Fruit fly (Drosophila melanogaster): ENCODE measurements around the gene Coq7.
A peak's percentile ranks its signal among the peaks of the same experiment; 100 is the strongest.

The Coq7 gene

dm6 chrX:6778780-6779179 lies 7.8 kb downstream of the Coq7 start:
- no peak for TF ChIP-seq CG32264 (GFP tag; optimal IDR thresholded peaks at IDR 0.05)
- no peak for TF ChIP-seq Hnf4 (GFP tag; optimal IDR thresholded peaks at IDR 0.05)
- TF ChIP-seq Abd-B (GFP tag; optimal IDR thresholded peaks at IDR 0.05): no peak
- TF ChIP-seq Hr83 (GFP tag; optimal IDR thresholded peaks at IDR 0.05; ENCODE audit: poor library complexity, severe bottlenecking): no peak
- no peak for TF ChIP-seq pan (optimal IDR thresholded peaks at IDR 0.05)
- TF ChIP-seq dmrt93B (GFP tag; optimal IDR thresholded peaks at IDR 0.05): no peak
- no peak for TF ChIP-seq Jra (GFP tag; optimal IDR thresholded peaks at IDR 0.05)
- no peak for TF ChIP-seq Dif (GFP tag; optimal IDR thresholded peaks at IDR 0.05; ENCODE audit: partially characterized antibody)
- TF ChIP-seq ey (GFP tag; optimal IDR thresholded peaks at IDR 0.05): peak; percentile 21
- no peak for TF ChIP-seq woc (GFP tag; optimal IDR thresholded peaks at IDR 0.05)
- no peak for TF ChIP-seq CG9705 (GFP tag; optimal IDR thresholded peaks at IDR 0.05)
- TF ChIP-seq foxo (GFP tag; optimal IDR thresholded peaks at IDR 0.05): peak in 1 of 2 experiments; percentile 4

dm6 chrX:6779609-6780139 lies 8.6 kb downstream of the Coq7 start, which contains the start of gene shf:
shf (minus strand) TSS chrX:6779659.
- TF ChIP-seq Myc (optimal IDR thresholded peaks at IDR 0.05) (peak; percentile 94), usp (GFP tag; optimal IDR thresholded peaks at IDR 0.05) (no peak), rgr (GFP tag; optimal IDR thresholded peaks at IDR 0.05) (peak; percentile 5), foxo (GFP tag; optimal IDR thresholded peaks at IDR 0.05) (no peak), br (GFP tag; optimal IDR thresholded peaks at IDR 0.05) (no peak), Dfd (GFP tag; optimal IDR thresholded peaks at IDR 0.05) (no peak), fru (GFP tag; optimal IDR thresholded peaks at IDR 0.05) (no peak), psq (GFP tag; optimal IDR thresholded peaks at IDR 0.05) (no peak), Sp1 (GFP tag; optimal IDR thresholded peaks at IDR 0.05) (no peak), dsf (GFP tag; optimal IDR thresholded peaks at IDR 0.05; ENCODE audit: borderline replicate concordance) (no peak), Rel (GFP tag; optimal IDR thresholded peaks at IDR 0.05) (no peak), Rel (tag; optimal IDR thresholded peaks at IDR 0.05) (peak; percentile 87), pan (optimal IDR thresholded peaks at IDR 0.05) (no peak), Jra (GFP tag; optimal IDR thresholded peaks at IDR 0.05) (no peak), dmrt93B (GFP tag; optimal IDR thresholded peaks at IDR 0.05) (no peak), woc (GFP tag; optimal IDR thresholded peaks at IDR 0.05) (peak; percentile 79), Mio (GFP tag; optimal IDR thresholded peaks at IDR 0.05) (no peak), ey (GFP tag; optimal IDR thresholded peaks at IDR 0.05) (peak; percentile 29), Vsx2 (GFP tag; optimal IDR thresholded peaks at IDR 0.05; ENCODE audit: partially characterized antibody) (no peak), N (GFP tag; optimal IDR thresholded peaks at IDR 0.05) (no peak), sv (GFP tag; optimal IDR thresholded peaks at IDR 0.05) (no peak), OdsH (GFP tag; optimal IDR thresholded peaks at IDR 0.05) (peak; percentile 8), Hr78 (GFP tag; optimal IDR thresholded peaks at IDR 0.05) (no peak), HLH106 (tag; optimal IDR thresholded peaks at IDR 0.05) (peak; percentile 35), brk (GFP tag; optimal IDR thresholded peaks at IDR 0.05) (no peak), Hr83 (GFP tag; optimal IDR thresholded peaks at IDR 0.05; ENCODE audit: poor library complexity, severe bottlenecking) (no peak), jim (GFP tag; optimal IDR thresholded peaks at IDR 0.05) (no peak)

- TF ChIP-seq tai (GFP tag; optimal IDR thresholded peaks at IDR 0.05) (no peak), Sp1 (GFP tag; optimal IDR thresholded peaks at IDR 0.05) (no peak), Jra (GFP tag; optimal IDR thresholded peaks at IDR 0.05) (no peak), dmrt93B (GFP tag; optimal IDR thresholded peaks at IDR 0.05) (no peak), OdsH (GFP tag; optimal IDR thresholded peaks at IDR 0.05) (no peak)
These were observed 19.9 kb downstream of the Coq7 start for dm6 chrX:6790944-6791343.

- TF ChIP-seq Abd-B (GFP tag; optimal IDR thresholded peaks at IDR 0.05) (no peak), Sp1 (GFP tag; optimal IDR thresholded peaks at IDR 0.05) (peak; percentile 55), sage (GFP tag; optimal IDR thresholded peaks at IDR 0.05) (peak; percentile 22), rgr (GFP tag; optimal IDR thresholded peaks at IDR 0.05) (peak; percentile 78), br (GFP tag; optimal IDR thresholded peaks at IDR 0.05) (peak; percentile 65), dl (GFP tag; optimal IDR thresholded peaks at IDR 0.05; ENCODE audit: insufficient read depth in 1 of 2, partially characterized antibody in 2 of 2) (no peak), Hnf4 (GFP tag; optimal IDR thresholded peaks at IDR 0.05) (no peak), Jra (GFP tag; optimal IDR thresholded peaks at IDR 0.05) (no peak), Hr78 (GFP tag; optimal IDR thresholded peaks at IDR 0.05) (no peak), jim (GFP tag; optimal IDR thresholded peaks at IDR 0.05) (no peak), psq (GFP tag; optimal IDR thresholded peaks at IDR 0.05) (peak; percentile 54), sv (GFP tag; optimal IDR thresholded peaks at IDR 0.05) (no peak), brk (GFP tag; optimal IDR thresholded peaks at IDR 0.05) (no peak), CG32264 (GFP tag; optimal IDR thresholded peaks at IDR 0.05) (peak; percentile 12), Dif (GFP tag; optimal IDR thresholded peaks at IDR 0.05; ENCODE audit: partially characterized antibody) (peak; percentile 2), dmrt93B (GFP tag; optimal IDR thresholded peaks at IDR 0.05) (peak; percentile 41), CrebA (GFP tag; optimal IDR thresholded peaks at IDR 0.05; ENCODE audit: borderline replicate concordance) (no peak), foxo (GFP tag; optimal IDR thresholded peaks at IDR 0.05) (peak in 1 of 2 experiments; percentile 74), h (GFP tag; optimal IDR thresholded peaks at IDR 0.05) (peak; percentile 76), GATAd (GFP tag; optimal IDR thresholded peaks at IDR 0.05) (no peak), dsf (GFP tag; optimal IDR thresholded peaks at IDR 0.05; ENCODE audit: borderline replicate concordance) (no peak), ey (GFP tag; optimal IDR thresholded peaks at IDR 0.05) (peak; percentile 71), woc (GFP tag; optimal IDR thresholded peaks at IDR 0.05) (peak; percentile 33), OdsH (GFP tag; optimal IDR thresholded peaks at IDR 0.05) (peak; percentile 74), HLH106 (tag; optimal IDR thresholded peaks at IDR 0.05) (peak; percentile 50), Dfd (GFP tag; optimal IDR thresholded peaks at IDR 0.05) (no peak), usp (GFP tag; optimal IDR thresholded peaks at IDR 0.05) (no peak), tai (GFP tag; optimal IDR thresholded peaks at IDR 0.05) (no peak)
These were observed 20.5 kb downstream of the Coq7 start for dm6 chrX:6791531-6791930.
